Worm (Caenorhabditis elegans) whole organism, L1 larva: Measurements from ENCODE around the gene R09E10.8.

Experiments used
- blmp-1 ChIP-seq: fragments of 150-350 bp; optimal IDR thresholded peaks from 2 replicates; lab custom pipeline; 2014; ENCODE audit warnings: missing biosample characterization, missing genetic modification characterization
- ceh-88 ChIP-seq: fragments of 200-800 bp; sonication (Bioruptor generic); IDR thresholded peaks from 2 replicates; pipeline ENCODE4 v1.3.6; 2022; ENCODE audit warnings: missing genetic modification characterization, missing compliant biosample characterization
- egl-27 ChIP-seq, 2 experiments: fragments of 150-350 bp in 1 of 2; sonication (generic microtip); optimal IDR thresholded peaks; 3 replicates each; lab custom pipeline; 2017 to 2018; ENCODE audit warnings: missing biosample characterization in 2 of 2, missing genetic modification characterization in 2 of 2, missing genetic modification reagents in 2 of 2
- lin-13 ChIP-seq: fragments of 150-350 bp; optimal IDR thresholded peaks from 2 replicates; lab custom pipeline; 2014; ENCODE audit warnings: missing biosample characterization, missing genetic modification reagents, missing genetic modification characterization
- lir-3 ChIP-seq: sonication (generic microtip); optimal IDR thresholded peaks from 2 replicates; lab custom pipeline; 2016; ENCODE audit warnings: mild to moderate bottlenecking, missing genetic modification characterization, moderate library complexity, missing compliant biosample characterization; ENCODE audit not compliant: poor library complexity
- mdl-1 ChIP-seq, 2 experiments: fragments of 150-350 bp; optimal IDR thresholded peaks; 2 replicates each; lab custom pipeline; 2014 to 2017; ENCODE audit warnings: missing biosample characterization in 2 of 2, missing genetic modification characterization in 2 of 2, inconsistent platforms in 1 of 2
- mep-1 ChIP-seq: fragments of 150-350 bp; optimal IDR thresholded peaks from 2 replicates; lab custom pipeline; 2014; ENCODE audit warnings: missing biosample characterization, missing genetic modification characterization
- nhr-12 ChIP-seq: sonication (generic microtip); optimal IDR thresholded peaks from 2 replicates; lab custom pipeline; 2017; ENCODE audit warnings: missing biosample characterization, missing genetic modification characterization
- sox-4 ChIP-seq: sonication (generic microtip); optimal IDR thresholded peaks from 2 replicates; lab custom pipeline; 2016; ENCODE audit warnings: missing genetic modification characterization, missing compliant biosample characterization

- TF ChIP-seq lin-13 (GFP tag; lab: Kevin White, UChicago) (no peak), nhr-12 (tag; lab: Kevin White, UChicago) (no peak), sox-4 (tag; lab: Kevin White, UChicago) (no peak), mep-1 (tag; lab: Kevin White, UChicago) (no peak), mdl-1 (tag; optimal IDR thresholded peaks at IDR 0.05; lab: Kevin White, UChicago) (no peak), blmp-1 (peak; percentile 71), ceh-88 (no peak), egl-27 (tag; optimal IDR thresholded peaks at IDR 0.05; lab: Kevin White, UChicago) (no peak), lir-3 (tag; lab: Kevin White, UChicago) (no peak)
Observed at ce11 chrIV:10330962-10331361, 20.7 kb upstream of the R09E10.8 start.
